Worm (Caenorhabditis elegans) whole organism, L4/young adult: Measurements from ENCODE around the gene srab-6.

Experiments used
- dao-5 ChIP-seq: sonication (generic microtip); optimal IDR thresholded peaks from 2 replicates; lab custom pipeline; 2016; ENCODE audit warnings: missing genotype, missing genetic modification characterization, moderate library complexity, missing compliant biosample characterization
- him-1 ChIP-seq: sonication (generic microtip); optimal IDR thresholded peaks from 2 replicates; lab custom pipeline; 2016; ENCODE audit warnings: missing genotype, missing genetic modification reagents, missing genetic modification characterization, missing compliant biosample characterization

- no peak for TF ChIP-seq dao-5 (tag; lab: Kevin White, UChicago)
- TF ChIP-seq him-1 (tag; lab: Kevin White, UChicago) = no peak
These were observed 45.0 kb downstream of the srab-6 start for ce11 chrV:3106785-3107184.
